Worm (Caenorhabditis elegans): ENCODE data around the gene C49G7.7.

- TF ChIP-seq unc-62 (GFP tag; optimal IDR thresholded peaks at IDR 0.05) (no peak), pqm-1 (tag; optimal IDR thresholded peaks at IDR 0.05) (no peak), daf-12 (tag; optimal IDR thresholded peaks at IDR 0.05) (no peak), nhr-11 (tag; optimal IDR thresholded peaks at IDR 0.05) (no peak), ZK546.5 (tag; optimal IDR thresholded peaks at IDR 0.05) (no peak), nhr-25 (tag; optimal IDR thresholded peaks at IDR 0.05) (no peak), fkh-2 (tag; optimal IDR thresholded peaks at IDR 0.05) (no peak), ztf-11 (tag; optimal IDR thresholded peaks at IDR 0.05) (no peak)
Observed at ce11 chrV:4019188-4019587, 15.1 kb upstream of the C49G7.7 start, which contains the start of gene K09D9.3.
